Worm (Caenorhabditis elegans) whole organism, L3 larva: ENCODE measurements around the gene phf-15.

ENCODE experiments used
- R02D3.7 ChIP-seq: fragments of 150-350 bp; optimal IDR thresholded peaks from 2 replicates; lab custom pipeline; 2014; ENCODE audit warnings: missing biosample characterization, missing genetic modification characterization
- ZK546.5 ChIP-seq: sonication (generic microtip); optimal IDR thresholded peaks from 2 replicates; lab custom pipeline; 2017; ENCODE audit warnings: missing biosample characterization, missing genetic modification characterization
- aly-2 ChIP-seq: fragments of 150-350 bp; optimal IDR thresholded peaks from 2 replicates; lab custom pipeline; 2014; ENCODE audit warnings: missing biosample characterization, missing genetic modification characterization
- ama-1 ChIP-seq: fragments of 150-350 bp; optimal IDR thresholded peaks from 2 replicates; lab custom pipeline; 2018
- ceh-16 ChIP-seq: sonication (generic microtip); optimal IDR thresholded peaks from 2 replicates; lab custom pipeline; 2017; ENCODE audit warnings: missing biosample characterization, missing genetic modification characterization
- ceh-9 ChIP-seq: sonication (generic microtip); optimal IDR thresholded peaks from 2 replicates; lab custom pipeline; 2018; ENCODE audit warnings: missing biosample characterization, missing genetic modification characterization
- daf-12 ChIP-seq: fragments of 150-350 bp; optimal IDR thresholded peaks from 2 replicates; lab custom pipeline; 2014; ENCODE audit warnings: missing biosample characterization, missing genetic modification reagents, missing genetic modification characterization
- egl-27 ChIP-seq: sonication (generic microtip); optimal IDR thresholded peaks from 4 replicates; lab custom pipeline; 2017; ENCODE audit warnings: missing biosample characterization, missing genetic modification reagents, missing genetic modification characterization
- egl-5 ChIP-seq: fragments of 150-350 bp; optimal IDR thresholded peaks from 2 replicates; lab custom pipeline; 2017; ENCODE audit warnings: missing biosample characterization, missing genetic modification reagents, missing genetic modification characterization, inconsistent platforms
- elt-1 ChIP-seq: fragments of 150-350 bp; optimal IDR thresholded peaks from 2 replicates; lab custom pipeline; 2014; ENCODE audit warnings: missing biosample characterization, missing genetic modification characterization
- elt-2 ChIP-seq: sonication (generic microtip); optimal IDR thresholded peaks from 2 replicates; lab custom pipeline; 2016; ENCODE audit warnings: missing genetic modification reagents, mild to moderate bottlenecking, missing genetic modification characterization, missing compliant biosample characterization
- eor-1 ChIP-seq, 2 experiments: fragments of 150-350 bp; optimal IDR thresholded peaks; 2 replicates each; lab custom pipeline; 2014 to 2018; ENCODE audit warnings: missing biosample characterization in 2 of 2, missing genetic modification characterization in 2 of 2
- fkh-10 ChIP-seq: sonication (generic microtip); optimal IDR thresholded peaks from 2 replicates; lab custom pipeline; 2017; ENCODE audit warnings: missing biosample characterization, missing genetic modification reagents, missing genetic modification characterization
- fkh-2 ChIP-seq: fragments of 150-350 bp; optimal IDR thresholded peaks from 2 replicates; lab custom pipeline; 2014; ENCODE audit warnings: missing biosample characterization, missing genetic modification reagents, missing genetic modification characterization
- fos-1 ChIP-seq: fragments of 150-350 bp; optimal IDR thresholded peaks from 2 replicates; lab custom pipeline; 2014; ENCODE audit warnings: missing biosample characterization, missing genetic modification characterization
- hmg-11 ChIP-seq: sonication (generic microtip); optimal IDR thresholded peaks from 2 replicates; lab custom pipeline; 2016; ENCODE audit warnings: missing genetic modification characterization, missing compliant biosample characterization
- jun-1 ChIP-seq: fragments of 150-350 bp; optimal IDR thresholded peaks from 2 replicates; lab custom pipeline; 2014; ENCODE audit warnings: missing biosample characterization, missing genetic modification reagents, missing genetic modification characterization
- lin-15B ChIP-seq: fragments of 150-350 bp; optimal IDR thresholded peaks from 2 replicates; lab custom pipeline; 2014; ENCODE audit warnings: missing biosample characterization, missing genetic modification characterization
- lin-39 ChIP-seq: fragments of 150-350 bp; optimal IDR thresholded peaks from 2 replicates; lab custom pipeline; 2018; ENCODE audit warnings: missing biosample characterization, missing genetic modification reagents, missing genetic modification characterization
- lsy-12 ChIP-seq: sonication (generic microtip); optimal IDR thresholded peaks from 2 replicates; lab custom pipeline; 2016; ENCODE audit warnings: mild to moderate bottlenecking, missing genetic modification characterization, missing compliant biosample characterization
- mml-1 ChIP-seq: fragments of 150-350 bp; sonication (generic microtip); optimal IDR thresholded peaks from 3 replicates; lab custom pipeline; 2014; ENCODE audit warnings: missing biosample characterization, missing genetic modification characterization
- nfya-1 ChIP-seq: sonication (generic microtip); optimal IDR thresholded peaks from 2 replicates; lab custom pipeline; 2017; ENCODE audit warnings: missing genetic modification characterization, mild to moderate bottlenecking, missing compliant biosample characterization, antibody characterized with exemption, moderate library complexity; ENCODE audit not compliant: insufficient read depth
- nhr-12 ChIP-seq: fragments of 150-350 bp; optimal IDR thresholded peaks from 2 replicates; lab custom pipeline; 2014; ENCODE audit warnings: missing biosample characterization, missing genetic modification characterization
- nhr-23 ChIP-seq: fragments of 150-350 bp; optimal IDR thresholded peaks from 2 replicates; lab custom pipeline; 2014; ENCODE audit warnings: missing biosample characterization, missing genetic modification reagents, missing genetic modification characterization
- nhr-237 ChIP-seq: fragments of 150-350 bp; optimal IDR thresholded peaks from 2 replicates; lab custom pipeline; 2014; ENCODE audit warnings: missing biosample characterization, missing genetic modification characterization
- nhr-28 ChIP-seq: fragments of 150-350 bp; optimal IDR thresholded peaks from 2 replicates; lab custom pipeline; 2014; ENCODE audit warnings: missing biosample characterization, missing genetic modification characterization
- nhr-43 ChIP-seq: sonication (generic microtip); optimal IDR thresholded peaks from 2 replicates; lab custom pipeline; 2016; ENCODE audit warnings: mild to moderate bottlenecking, missing genetic modification characterization, missing compliant biosample characterization; ENCODE audit not compliant: poor library complexity, severe bottlenecking
- nhr-67 ChIP-seq: fragments of 150-350 bp; optimal IDR thresholded peaks from 2 replicates; lab custom pipeline; 2014; ENCODE audit warnings: missing biosample characterization, missing genetic modification characterization
- nhr-77 ChIP-seq: fragments of 150-350 bp; optimal IDR thresholded peaks from 2 replicates; lab custom pipeline; 2014; ENCODE audit warnings: missing biosample characterization, missing genetic modification characterization
- pha-4 ChIP-seq: fragments of 150-350 bp; optimal IDR thresholded peaks from 2 replicates; lab custom pipeline; 2014; ENCODE audit warnings: missing biosample characterization, missing genetic modification reagents, missing genetic modification characterization
- pqm-1 ChIP-seq: fragments of 150-350 bp; optimal IDR thresholded peaks from 2 replicates; lab custom pipeline; 2017; ENCODE audit warnings: missing biosample characterization, missing genetic modification characterization, inconsistent platforms
- sea-2 ChIP-seq: fragments of 150-350 bp; sonication (generic microtip); optimal IDR thresholded peaks from 4 replicates; lab custom pipeline; 2014; ENCODE audit warnings: missing biosample characterization, missing genetic modification reagents, missing genetic modification characterization
- skn-1 ChIP-seq: fragments of 150-350 bp; optimal IDR thresholded peaks from 2 replicates; lab custom pipeline; 2014; ENCODE audit warnings: missing biosample characterization, missing genetic modification characterization
- snpc-4 ChIP-seq: fragments of 150-350 bp; optimal IDR thresholded peaks from 2 replicates; lab custom pipeline; 2014; ENCODE audit warnings: missing biosample characterization, missing genetic modification characterization
- tbx-2 ChIP-seq: sonication (generic microtip); optimal IDR thresholded peaks from 2 replicates; lab custom pipeline; 2016; ENCODE audit warnings: mild to moderate bottlenecking, missing genetic modification characterization, missing compliant biosample characterization
- unc-39 ChIP-seq: sonication (generic microtip); optimal IDR thresholded peaks from 4 replicates; lab custom pipeline; 2017; ENCODE audit warnings: missing biosample characterization, missing genetic modification characterization
- unc-62 ChIP-seq: fragments of 150-350 bp; sonication (generic microtip); optimal IDR thresholded peaks from 4 replicates; lab custom pipeline; 2014; ENCODE audit warnings: missing biosample characterization, missing genetic modification reagents, missing genetic modification characterization
- zag-1 ChIP-seq: fragments of 150-350 bp; optimal IDR thresholded peaks from 2 replicates; lab custom pipeline; 2014; ENCODE audit warnings: missing biosample characterization, missing genetic modification characterization

The phf-15 gene

ce11 chrIII:3343463-3343862 lies 20.8 kb downstream of the phf-15 start:
- TF ChIP-seq lin-15B (tag; lab: Kevin White, UChicago) (no peak), ceh-16 (tag; lab: Kevin White, UChicago) (no peak), unc-39 (tag; lab: Kevin White, UChicago) (no peak), nhr-77 (no peak), R02D3.7 (no peak), ZK546.5 (tag; lab: Kevin White, UChicago) (no peak), jun-1 (no peak), snpc-4 (tag; lab: Kevin White, UChicago) (no peak), pqm-1 (tag; lab: Kevin White, UChicago) (peak; percentile 35), eor-1 (tag; optimal IDR thresholded peaks at IDR 0.05; lab: Kevin White, UChicago) (no peak), hmg-11 (tag; lab: Kevin White, UChicago) (peak; percentile 2), nhr-28 (tag; lab: Kevin White, UChicago) (no peak), fos-1 (tag; lab: Kevin White, UChicago) (no peak), ceh-9 (tag; lab: Kevin White, UChicago) (no peak), ama-1 (lab: Kevin White, UChicago) (no peak), pha-4 (peak; percentile 98), nhr-43 (no peak), fkh-10 (no peak), egl-5 (tag; lab: Kevin White, UChicago) (no peak), zag-1 (tag; lab: Kevin White, UChicago) (no peak), egl-27 (tag; lab: Kevin White, UChicago) (no peak), lsy-12 (tag; lab: Kevin White, UChicago) (no peak), nfya-1 (tag; lab: Kevin White, UChicago) (no peak), tbx-2 (tag; lab: Kevin White, UChicago) (no peak)
- TF ChIP-seq, all 47 proteins: peak for 3

DNA sequence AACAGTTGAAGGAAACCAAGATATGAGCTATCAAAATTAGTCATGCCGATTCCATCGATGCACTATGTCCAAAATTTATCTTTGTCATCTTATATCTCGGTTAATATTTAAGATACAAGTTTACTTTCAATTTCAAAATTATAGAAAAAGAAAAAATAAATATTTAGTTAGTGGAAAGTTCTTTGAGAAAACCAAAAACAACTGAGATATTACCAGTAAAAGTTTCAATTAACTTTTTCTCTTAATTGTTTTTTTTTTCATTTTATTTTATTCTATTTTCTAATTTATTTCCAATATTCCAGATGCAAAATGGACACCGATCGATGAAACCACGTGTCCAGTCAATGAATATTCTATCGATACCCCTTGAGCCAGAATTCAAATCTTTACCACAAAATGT lies 21.9 kb downstream of the phf-15 start, which contains the start of gene gei-1:
TSS of gene gei-1 (plus strand) at position 301 of the 400 bp plus-strand sequence.
- TF ChIP-seq elt-2 (tag; lab: Kevin White, UChicago) (no peak), nhr-67 (tag; lab: Kevin White, UChicago) (no peak), hmg-11 (tag; lab: Kevin White, UChicago) (no peak), snpc-4 (tag; lab: Kevin White, UChicago) (no peak), nhr-77 (no peak), lin-39 (tag; lab: Kevin White, UChicago) (no peak), zag-1 (tag; lab: Kevin White, UChicago) (no peak), unc-62 (GFP tag; lab: Kevin White, UChicago) (no peak), sea-2 (GFP tag; lab: Kevin White, UChicago) (no peak), unc-39 (tag; lab: Kevin White, UChicago) (no peak), skn-1 (tag; lab: Kevin White, UChicago) (no peak), egl-5 (tag; lab: Kevin White, UChicago) (no peak), nhr-43 (no peak), lin-15B (tag; lab: Kevin White, UChicago) (no peak), elt-1 (tag; lab: Kevin White, UChicago) (no peak), nhr-23 (tag; lab: Kevin White, UChicago) (no peak), ama-1 (lab: Kevin White, UChicago) (no peak), daf-12 (tag; lab: Kevin White, UChicago) (no peak), egl-27 (tag; lab: Kevin White, UChicago) (no peak)

ce11 chrIII:3345835-3346234 lies 23.2 kb downstream of the phf-15 start:
- no peak for TF ChIP-seq mml-1
- peak; percentile 29 for TF ChIP-seq elt-1 (tag; lab: Kevin White, UChicago)
- no peak for TF ChIP-seq aly-2
- TF ChIP-seq nhr-23 (tag; lab: Kevin White, UChicago): peak; percentile 32
- TF ChIP-seq ceh-16 (tag; lab: Kevin White, UChicago): no peak
- TF ChIP-seq lin-15B (tag; lab: Kevin White, UChicago): no peak

ce11 chrIII:3346665-3347064 lies 24.0 kb downstream of the phf-15 start:
- TF ChIP-seq nhr-28 (tag; lab: Kevin White, UChicago) (no peak), ZK546.5 (tag; lab: Kevin White, UChicago) (no peak), tbx-2 (tag; lab: Kevin White, UChicago) (no peak), lin-15B (tag; lab: Kevin White, UChicago) (no peak), nhr-237 (no peak), ama-1 (lab: Kevin White, UChicago) (no peak), fkh-2 (tag; lab: Kevin White, UChicago) (no peak), nhr-23 (tag; lab: Kevin White, UChicago) (no peak), hmg-11 (tag; lab: Kevin White, UChicago) (no peak), snpc-4 (tag; lab: Kevin White, UChicago) (no peak), fkh-10 (no peak), nhr-77 (no peak), nhr-12 (tag; lab: Kevin White, UChicago) (no peak)
